Fruit fly (Drosophila melanogaster) whole organism: ENCODE results near the gene CG14450.
"Not testable (repeated sequence)": the region's sequence is repeated elsewhere in the genome, so short reads cannot be mapped to it uniquely, and the experiment has no call there.

ENCODE experiments used
- CG8478 ChIP-seq: fragments of >200 bp; optimal IDR thresholded peaks from 2 replicates; lab custom pipeline; 2018; ENCODE audit warnings: inconsistent platforms
- Dll ChIP-seq: fragments of >200 bp; optimal IDR thresholded peaks from 2 replicates; lab custom pipeline; 2017
- EcR ChIP-seq, 2 experiments: fragments of >200 bp; optimal IDR thresholded peaks; 2 replicates each; lab custom pipeline; 2017; ENCODE audit warnings: missing biosample characterization in 2 of 2, missing genetic modification characterization in 2 of 2, missing genetic modification reagents in 2 of 2
- pan ChIP-seq: fragments of >200 bp; optimal IDR thresholded peaks from 2 replicates; lab custom pipeline; 2017
- psq ChIP-seq: fragments of >200 bp; optimal IDR thresholded peaks from 2 replicates; lab custom pipeline; 2017
- usp ChIP-seq: fragments of >200 bp; optimal IDR thresholded peaks from 2 replicates; lab custom pipeline; 2017; ENCODE audit warnings: missing biosample characterization, missing genetic modification characterization, mixed read lengths

CG14450 gene

dm6 chr3L:22693712-22694111, 33.9 kb downstream of the CG14450 start, which contains the start of the genes CG12546 and CG14453:
Gene CG12546 (minus strand): TSS chr3L:22693812.
Gene CG14453 (plus strand): TSS chr3L:22694083.
- no peak for TF ChIP-seq usp

DNA sequence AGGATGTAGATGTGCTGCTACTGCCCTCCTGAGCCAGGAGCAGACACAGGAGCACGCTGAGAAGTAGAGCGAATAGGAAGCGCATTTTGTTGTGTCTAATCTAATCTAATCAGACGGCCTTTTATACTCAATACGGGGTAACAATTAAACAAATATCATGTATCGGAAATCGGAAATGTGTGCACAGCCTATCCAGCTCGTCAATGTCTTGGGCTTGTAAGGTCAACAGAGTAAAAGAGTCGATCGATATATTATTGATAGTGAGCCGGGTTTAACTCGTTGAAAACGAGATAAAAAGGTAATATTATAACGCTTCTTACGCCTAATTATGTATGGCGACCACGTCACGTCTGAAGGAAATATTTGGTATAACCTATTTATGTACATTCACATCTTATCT, 35.2 kb downstream of the CG14450 start, which contains the start of gene CG14454:
CG14454 (minus strand) TSS at position 101 of the 400 bp plus-strand sequence.
- not testable (repeated sequence) for TF ChIP-seq pan (lab: Kevin White, UChicago); Dll (lab: Kevin White, UChicago); EcR (GFP tag; optimal IDR thresholded peaks at IDR 0.05; lab: Kevin White, UChicago)

dm6 chr3L:22686987-22687386, 40.6 kb downstream of the CG14450 start, which contains the start of the genes CG14455 and CG14456:
Gene CG14455 (minus strand): TSS chr3L:22687087.
Gene CG14456 (plus strand): TSS chr3L:22687222.
- no peak for TF ChIP-seq Dll (lab: Kevin White, UChicago)

- TF ChIP-seq psq (lab: Kevin White, UChicago) (no peak), pan (lab: Kevin White, UChicago) (no peak), CG8478 (no peak), EcR (GFP tag; optimal IDR thresholded peaks at IDR 0.05; lab: Kevin White, UChicago) (no peak), Dll (lab: Kevin White, UChicago) (no peak), usp (no peak)
Measured at dm6 chr3L:22680932-22681331, 46.7 kb downstream of the CG14450 start.
